Fruit fly (Drosophila melanogaster): ENCODE measurements around the gene CG9150.

The CG9150 gene

DNA sequence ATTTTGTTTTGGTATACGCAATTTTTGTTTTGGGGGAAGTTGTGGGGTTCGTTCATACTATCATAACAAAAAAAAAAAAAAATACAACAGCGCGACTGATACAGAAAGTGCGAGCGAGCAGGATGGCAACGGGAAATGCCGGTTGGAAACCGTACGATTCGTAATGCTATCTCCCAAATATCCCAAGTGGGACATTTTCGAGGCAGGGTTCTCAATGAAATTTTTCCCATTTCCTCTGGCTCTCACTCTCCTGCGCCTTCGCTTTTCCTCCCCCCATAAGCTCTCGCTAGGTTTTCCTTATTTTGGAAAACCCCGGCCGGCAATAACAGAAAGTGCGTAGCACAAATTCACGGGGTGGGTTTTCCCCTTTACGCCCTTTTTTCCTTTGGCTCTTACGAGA is 23.9 kb upstream of the CG9150 start:
- TF ChIP-seq CG6163 (GFP tag; IDR thresholded peaks at IDR 0.05) (no peak), Sox102F (GFP tag; optimal IDR thresholded peaks at IDR 0.05) (no peak), Smox (GFP tag; optimal IDR thresholded peaks at IDR 0.05) (no peak), pdm3 (GFP tag; optimal IDR thresholded peaks at IDR 0.05) (no peak), spab (GFP tag; optimal IDR thresholded peaks at IDR 0.05) (no peak), CG8319 (GFP tag; optimal IDR thresholded peaks at IDR 0.05) (no peak), Met (GFP tag; optimal IDR thresholded peaks at IDR 0.05) (no peak), CG11762 (GFP tag; optimal IDR thresholded peaks at IDR 0.05; ENCODE audit: insufficient read depth) (no peak), CG6792 (GFP tag; optimal IDR thresholded peaks at IDR 0.05) (no peak), CG11294 (GFP tag; IDR thresholded peaks at IDR 0.05) (no peak), CG34406 (GFP tag; optimal IDR thresholded peaks at IDR 0.05) (no peak), CG1621 (tag; optimal IDR thresholded peaks at IDR 0.05) (no peak), CG15336 (GFP tag; IDR thresholded peaks at IDR 0.05) (no peak)

DNA sequence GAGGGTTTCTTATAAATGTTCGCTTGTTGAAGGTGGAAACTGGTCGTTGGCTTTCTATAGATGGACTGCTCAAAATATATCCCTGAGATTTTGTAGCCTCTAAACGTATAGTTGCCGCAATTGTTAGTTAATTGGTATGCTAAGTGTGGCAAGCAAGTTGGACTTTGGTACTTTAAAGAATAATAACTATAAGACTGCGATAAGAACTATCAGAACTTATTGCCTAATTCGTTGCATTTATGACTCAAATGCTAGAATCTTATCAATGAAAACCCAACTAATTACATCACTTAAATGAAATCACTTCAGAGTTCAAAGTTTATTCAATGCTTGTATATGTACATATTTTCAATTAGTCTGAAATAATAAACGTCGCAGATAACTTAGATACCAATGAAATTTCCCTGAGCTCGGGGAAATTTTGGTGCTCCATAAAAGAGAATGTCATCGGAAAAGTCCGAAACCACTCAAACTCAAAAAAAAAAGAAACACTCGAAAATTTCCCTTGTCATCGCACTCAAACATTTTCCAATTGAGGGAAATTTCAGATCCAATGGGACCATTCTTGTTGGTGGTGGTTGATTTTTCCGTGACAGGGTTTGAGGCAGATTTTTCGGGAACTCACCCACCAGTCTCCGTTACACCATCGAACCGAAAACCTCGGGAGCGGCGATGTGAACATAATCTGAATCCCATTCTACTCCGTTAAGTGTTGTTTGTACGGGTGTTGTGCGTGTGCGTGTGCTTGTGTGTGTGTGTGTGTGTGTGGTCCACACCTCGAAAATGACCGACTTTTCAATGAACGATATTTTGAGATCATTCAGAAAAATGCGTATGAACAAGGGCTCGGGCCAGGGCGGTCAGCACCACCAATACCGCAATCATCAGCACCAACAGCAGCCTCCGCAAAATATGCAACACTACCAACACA is 22.7 kb upstream of the CG9150 start, which contains the start of gene CG45075:
Gene CG45075 (plus strand): TSS at position 627 of the 931 bp plus-strand sequence.
- no peak for TF ChIP-seq CG6792 (GFP tag; optimal IDR thresholded peaks at IDR 0.05)
- no peak for TF ChIP-seq CG11902 (GFP tag; optimal IDR thresholded peaks at IDR 0.05)
- no peak for TF ChIP-seq CG10669 (GFP tag; optimal IDR thresholded peaks at IDR 0.05)
- no peak for TF ChIP-seq CG16779 (tag; optimal IDR thresholded peaks at IDR 0.05)
- TF ChIP-seq CG15336 (GFP tag; IDR thresholded peaks at IDR 0.05): no peak
- no peak for TF ChIP-seq topi (GFP tag; optimal IDR thresholded peaks at IDR 0.05)
- TF ChIP-seq Smox (GFP tag; optimal IDR thresholded peaks at IDR 0.05): no peak
- TF ChIP-seq vri (GFP tag; optimal IDR thresholded peaks at IDR 0.05): no peak
- no peak for TF ChIP-seq CG3032 (tag; optimal IDR thresholded peaks at IDR 0.05)
- TF ChIP-seq Hr39 (GFP tag; optimal IDR thresholded peaks at IDR 0.05): no peak
- TF ChIP-seq spab (GFP tag; optimal IDR thresholded peaks at IDR 0.05): no peak
- no peak for TF ChIP-seq CG10631 (GFP tag; optimal IDR thresholded peaks at IDR 0.05)
- TF ChIP-seq CG11762 (GFP tag; optimal IDR thresholded peaks at IDR 0.05; ENCODE audit: insufficient read depth): no peak
- no peak for TF ChIP-seq Sox15 (GFP tag; optimal IDR thresholded peaks at IDR 0.05)
- no peak for TF ChIP-seq fkh (GFP tag; optimal IDR thresholded peaks at IDR 0.05)
- no peak for TF ChIP-seq CG4318 (GFP tag; optimal IDR thresholded peaks at IDR 0.05)
- TF ChIP-seq ss (GFP tag; optimal IDR thresholded peaks at IDR 0.05): no peak
- no peak for TF ChIP-seq fd59A (GFP tag; optimal IDR thresholded peaks at IDR 0.05)

DNA sequence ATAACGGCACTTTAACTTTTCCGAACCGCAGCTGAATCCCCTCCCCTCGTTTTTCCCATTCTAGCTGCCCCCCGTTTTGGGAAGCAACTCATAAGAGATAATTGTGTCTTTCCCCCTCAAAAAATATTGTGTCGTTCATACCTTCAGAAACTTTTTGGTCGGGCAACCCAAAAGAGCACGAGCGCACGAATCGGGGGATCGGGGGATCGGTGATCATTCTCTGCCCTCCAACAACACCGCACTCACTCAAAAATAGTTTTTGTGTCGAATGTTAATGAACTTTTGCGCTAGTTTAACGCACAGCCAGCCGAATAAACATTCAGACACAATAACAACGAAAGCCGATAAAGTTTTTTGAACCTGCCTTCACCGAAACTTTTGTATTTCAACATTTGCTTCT is 22.0 kb upstream of the CG9150 start:
- TF ChIP-seq Eip75B (GFP tag; optimal IDR thresholded peaks at IDR 0.05): no peak
- no peak for TF ChIP-seq pdm3 (GFP tag; optimal IDR thresholded peaks at IDR 0.05)
- no peak for TF ChIP-seq CG15336 (GFP tag; IDR thresholded peaks at IDR 0.05)
- TF ChIP-seq CG34406 (GFP tag; optimal IDR thresholded peaks at IDR 0.05): no peak
- no peak for TF ChIP-seq CG11762 (GFP tag; optimal IDR thresholded peaks at IDR 0.05; ENCODE audit: insufficient read depth)
- TF ChIP-seq Sox102F (GFP tag; optimal IDR thresholded peaks at IDR 0.05): no peak
- TF ChIP-seq OdsH (GFP tag; optimal IDR thresholded peaks at IDR 0.05): no peak
- TF ChIP-seq CG6163 (GFP tag; IDR thresholded peaks at IDR 0.05): no peak
- no peak for TF ChIP-seq CG10631 (GFP tag; optimal IDR thresholded peaks at IDR 0.05)
- no peak for TF ChIP-seq CG3032 (tag; optimal IDR thresholded peaks at IDR 0.05)
- TF ChIP-seq CG31627 (GFP tag; optimal IDR thresholded peaks at IDR 0.05): no peak
- no peak for TF ChIP-seq CG7368 (GFP tag; optimal IDR thresholded peaks at IDR 0.05)
- TF ChIP-seq topi (GFP tag; optimal IDR thresholded peaks at IDR 0.05): no peak

DNA sequence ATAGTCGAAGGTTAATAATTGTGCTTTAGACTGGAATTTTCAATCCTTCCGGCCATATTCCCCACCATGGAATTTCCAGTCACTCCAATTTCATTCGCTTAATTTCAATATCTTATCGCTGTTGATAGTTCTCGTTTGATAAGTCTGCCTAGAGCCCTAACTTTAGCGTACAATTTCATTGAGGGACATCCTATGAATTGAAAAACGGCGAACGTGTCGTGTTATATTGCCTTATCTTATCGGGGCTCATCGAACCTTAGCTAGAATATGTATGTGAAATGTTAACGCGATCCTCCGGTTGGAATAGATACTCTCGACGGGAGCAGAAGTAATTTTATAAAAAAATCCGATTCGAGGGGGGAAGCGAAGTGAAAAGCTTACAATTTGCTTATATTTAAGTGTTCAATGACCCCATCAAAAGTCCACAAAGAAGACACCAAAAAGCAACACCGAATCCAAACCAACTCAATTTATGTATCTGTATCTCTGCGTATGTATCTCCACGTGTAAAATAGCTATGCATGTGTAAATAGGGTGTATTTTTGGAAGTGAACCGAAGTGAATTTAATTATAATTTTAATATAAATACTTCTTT is 21.3 kb upstream of the CG9150 start:
- TF ChIP-seq svp (GFP tag) (peak; percentile 56), Ets96B (tag; optimal IDR thresholded peaks at IDR 0.05) (no peak), CG16779 (tag; optimal IDR thresholded peaks at IDR 0.05) (peak; percentile 6)

Measured in whole organism, prepupa.